Worm (Caenorhabditis elegans) whole organism, L2 larva: ENCODE results near the gene Y75B12B.1.

ENCODE experiments used
- elt-3 ChIP-seq: sonication (generic microtip); optimal IDR thresholded peaks from 2 replicates; lab custom pipeline; 2017; ENCODE audit warnings: missing biosample characterization, missing genetic modification characterization
- nhr-77 ChIP-seq: fragments of 150-350 bp; optimal IDR thresholded peaks from 2 replicates; lab custom pipeline; 2014; ENCODE audit warnings: missing biosample characterization, missing genetic modification characterization

ce11 chrV:15175459-15175858 is 9.0 kb upstream of the Y75B12B.1 start, which contains the start of gene clec-47:
- TF ChIP-seq elt-3 (tag; lab: Kevin White, UChicago) = no peak
- TF ChIP-seq nhr-77 (tag; lab: Kevin White, UChicago) = no peak
